Fruit fly (Drosophila melanogaster) whole organism, adult: ENCODE results near the gene CG15506.

Experiments
- CG11617 ChIP-seq: fragments of 200-800 bp; sonication (Bioruptor generic); optimal IDR thresholded peaks from 2 replicates; lab custom pipeline; 2017; ENCODE audit warnings: mild to moderate bottlenecking, missing biosample characterization, missing genetic modification reagents, missing genetic modification characterization
- CG14711 ChIP-seq: fragments of 200-800 bp; sonication (Bioruptor generic); optimal IDR thresholded peaks from 2 replicates; lab custom pipeline; 2018; ENCODE audit warnings: missing biosample characterization, mild to moderate bottlenecking, missing genetic modification characterization, moderate library complexity
- CG7045 ChIP-seq: fragments of 200-800 bp; sonication (Bioruptor generic); optimal IDR thresholded peaks from 2 replicates; lab custom pipeline; 2017; ENCODE audit warnings: missing biosample characterization, mild to moderate bottlenecking, missing genetic modification characterization
- Clk ChIP-seq: fragments of 200-800 bp; sonication (Bioruptor generic); optimal IDR thresholded peaks from 2 replicates; lab custom pipeline; 2017; ENCODE audit warnings: missing biosample characterization, missing genetic modification characterization
- Crg-1 ChIP-seq: fragments of 200-800 bp; sonication (Bioruptor generic); optimal IDR thresholded peaks from 2 replicates; lab custom pipeline; 2016; ENCODE audit warnings: missing biosample characterization, missing genetic modification characterization
- Hr96 ChIP-seq: fragments of 200-800 bp; sonication (Bioruptor generic); optimal IDR thresholded peaks from 2 replicates; lab custom pipeline; 2016; ENCODE audit warnings: missing biosample characterization, missing genetic modification characterization
- Mnt ChIP-seq: fragments of 200-800 bp; sonication (Bioruptor generic); optimal IDR thresholded peaks from 2 replicates; lab custom pipeline; 2016; ENCODE audit warnings: missing biosample characterization, mild to moderate bottlenecking, missing genetic modification characterization
- bab1 ChIP-seq: fragments of 200-800 bp; sonication (Bioruptor generic); optimal IDR thresholded peaks from 3 replicates; lab custom pipeline; 2019; ENCODE audit warnings: missing biosample characterization, mild to moderate bottlenecking, missing genetic modification characterization, moderate library complexity
- cnc ChIP-seq, 2 experiments: fragments of >200 bp; optimal IDR thresholded peaks; 2 replicates each; lab custom pipeline; 2017
- kay ChIP-seq: fragments of 200-800 bp; sonication (Bioruptor generic); peaks from one replicate; lab custom pipeline; 2016; ENCODE audit warnings: missing biosample characterization, missing genetic modification characterization, borderline replicate concordance
- pad ChIP-seq: fragments of 200-800 bp; sonication (Bioruptor generic); optimal IDR thresholded peaks from 3 replicates; lab custom pipeline; 2017; ENCODE audit warnings: missing biosample characterization, missing genetic modification characterization, mild to moderate bottlenecking, moderate library complexity, missing genetic modification reagents

- TF ChIP-seq bab1 (GFP tag; lab: Kevin White, UChicago) (no peak), CG11617 (GFP tag; lab: Kevin White, UChicago) (no peak), Mnt (no peak), kay (GFP tag; lab: Kevin White, UChicago) (no peak), CG14711 (tag; lab: Kevin White, UChicago) (no peak), CG7045 (GFP tag; lab: Kevin White, UChicago) (no peak), Clk (GFP tag; lab: Kevin White, UChicago) (no peak), Crg-1 (GFP tag; lab: Kevin White, UChicago) (no peak), Hr96 (no peak), cnc (optimal IDR thresholded peaks at IDR 0.05; lab: Kevin White, UChicago) (no peak), pad (GFP tag; lab: Kevin White, UChicago) (no peak)
These were observed 3.2 kb upstream of the CG15506 start, which contains the start of gene Dup99B for dm6 chr3R:29715277-29715676.
